Fruit fly (Drosophila melanogaster): Measurements from ENCODE around the gene Ugt307A1.
A peak's percentile ranks its signal among the peaks of the same experiment; 100 is the strongest.

The Ugt307A1 gene

DNA sequence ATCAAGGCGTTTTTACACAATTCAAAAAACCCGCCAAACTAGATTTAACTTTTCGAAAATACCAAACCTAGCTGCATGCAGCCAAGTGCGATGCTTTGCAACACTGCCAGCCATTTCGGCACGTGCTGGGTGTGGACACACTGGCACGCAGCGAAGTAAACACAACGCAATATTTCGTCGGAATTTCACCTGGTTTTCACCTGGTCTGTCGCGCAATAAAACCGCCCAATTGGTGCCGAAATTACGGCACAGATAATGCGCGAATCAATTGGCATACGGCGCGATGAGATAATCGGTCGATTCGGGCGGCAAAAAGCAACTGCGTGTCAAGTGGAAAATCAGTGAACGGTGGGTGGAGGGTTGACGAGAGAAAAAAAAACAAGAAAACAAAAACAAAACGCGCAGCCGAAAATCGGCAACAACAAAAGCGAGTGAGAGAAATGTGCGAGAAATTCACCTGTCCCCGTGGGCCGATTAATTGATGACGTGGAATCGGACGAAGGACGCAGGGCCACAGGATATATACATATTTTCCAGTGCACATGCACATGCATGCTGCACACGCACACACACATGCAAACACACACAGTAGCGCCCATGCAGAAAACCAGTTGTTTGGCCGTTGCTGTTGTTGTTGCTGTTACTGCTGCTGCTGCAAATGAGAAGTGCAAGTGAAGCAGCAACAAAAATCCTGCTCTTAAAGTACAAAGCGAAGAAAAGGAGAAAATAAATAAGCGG, 11.4 kb upstream of the Ugt307A1 start, which contains the start of gene Mnn1 (continued):
- TF ChIP-seq Gug (GFP tag; IDR thresholded peaks at IDR 0.05): no peak
- no peak for TF ChIP-seq h (optimal IDR thresholded peaks at IDR 0.05)
- TF ChIP-seq CG10565 (GFP tag; optimal IDR thresholded peaks at IDR 0.05): no peak
- TF ChIP-seq CG10979 (tag; optimal IDR thresholded peaks at IDR 0.05): peak; percentile 32
- peak; percentile 68 for TF ChIP-seq phol (tag; optimal IDR thresholded peaks at IDR 0.05)
- no peak for TF ChIP-seq CG4707 (GFP tag; optimal IDR thresholded peaks at IDR 0.05)
- peak in 1 of 2 experiments; percentile 42 for TF ChIP-seq bsh (GFP tag; optimal IDR thresholded peaks at IDR 0.05)
- TF ChIP-seq nerfin-1 (tag; optimal IDR thresholded peaks at IDR 0.05): peak; percentile 97
- TF ChIP-seq Awh (GFP tag; IDR thresholded peaks at IDR 0.05): no peak
- 0 out of 2 replicates have a peak, but pooled peaks have one; percentile 11 for TF ChIP-seq HLH3B (GFP tag; IDR thresholded peaks at IDR 0.05)
- no peak for TF ChIP-seq CG6854 (GFP tag; optimal IDR thresholded peaks at IDR 0.05)
- peak; percentile 95 for TF ChIP-seq cwo (GFP tag; optimal IDR thresholded peaks at IDR 0.05)
- no peak for TF ChIP-seq Rx (GFP tag; IDR thresholded peaks at IDR 0.05)
- TF ChIP-seq aop (GFP tag; IDR thresholded peaks at IDR 0.05): no peak
- TF ChIP-seq CG17359 (tag; optimal IDR thresholded peaks at IDR 0.05): peak; percentile 11
- TF ChIP-seq Fer2 (tag; optimal IDR thresholded peaks at IDR 0.05): no peak
- peak; percentile 43 for TF ChIP-seq Antp (GFP tag; optimal IDR thresholded peaks at IDR 0.05)
- peak; percentile 21; the same call in 2 of the 3 replicates for TF ChIP-seq CG16813 (GFP tag; IDR thresholded peaks at IDR 0.05; ENCODE audit: partially characterized antibody)
- TF ChIP-seq ab (GFP tag; optimal IDR thresholded peaks at IDR 0.05): no peak
- TF ChIP-seq cato (GFP tag; optimal IDR thresholded peaks at IDR 0.05; ENCODE audit: borderline replicate concordance): no peak
- no peak for TF ChIP-seq Neu2 (GFP tag; optimal IDR thresholded peaks at IDR 0.05; ENCODE audit: borderline replicate concordance)
- TF ChIP-seq inv (GFP tag; IDR thresholded peaks at IDR 0.05; ENCODE audit: partially characterized antibody): no peak
- no peak for TF ChIP-seq CG30020 (tag; optimal IDR thresholded peaks at IDR 0.05)
- no peak for TF ChIP-seq CG1529 (GFP tag; optimal IDR thresholded peaks at IDR 0.05)
- no peak for TF ChIP-seq H2.0 (GFP tag; IDR thresholded peaks at IDR 0.05)
- peak; percentile 75 for TF ChIP-seq CG42726 (GFP tag; IDR thresholded peaks at IDR 0.05; ENCODE audit: partially characterized antibody)
- peak; percentile 77 for TF ChIP-seq cg (GFP tag; optimal IDR thresholded peaks at IDR 0.05)
- peak; percentile 96 for TF ChIP-seq Med (GFP tag)
- peak; percentile 24 for TF ChIP-seq CG13424 (tag; optimal IDR thresholded peaks at IDR 0.05)
- TF ChIP-seq CG10959 (GFP tag; IDR thresholded peaks at IDR 0.05): no peak
- peak; percentile 65 for TF ChIP-seq CG34376 (GFP tag; optimal IDR thresholded peaks at IDR 0.05)
- TF ChIP-seq br (optimal IDR thresholded peaks at IDR 0.05): no peak
- no peak for TF ChIP-seq CG16815 (GFP tag; optimal IDR thresholded peaks at IDR 0.05)
- no peak for TF ChIP-seq Asciz (GFP tag; optimal IDR thresholded peaks at IDR 0.05)
- no peak for TF ChIP-seq CG10321 (GFP tag; IDR thresholded peaks at IDR 0.05)
- TF ChIP-seq NK7.1 (GFP tag; optimal IDR thresholded peaks at IDR 0.05): no peak
- no peak for TF ChIP-seq Sry-β (GFP tag; optimal IDR thresholded peaks at IDR 0.05)
- TF ChIP-seq Ptx1 (GFP tag; IDR thresholded peaks at IDR 0.05): no peak
- peak; percentile 47; the same call in 1 of the 2 replicates for TF ChIP-seq MBD-R2 (GFP tag; IDR thresholded peaks at IDR 0.05)
- TF ChIP-seq zfh2 (GFP tag; optimal IDR thresholded peaks at IDR 0.05): peak; percentile 63
- peak in 1 of 2 experiments; percentile 63 for TF ChIP-seq Hr51 (GFP tag; optimal IDR thresholded peaks at IDR 0.05)
- no peak for TF ChIP-seq Lpt (GFP tag; optimal IDR thresholded peaks at IDR 0.05)
- no peak for TF ChIP-seq dysf (GFP tag; IDR thresholded peaks at IDR 0.05)
- no peak for TF ChIP-seq bowl (GFP tag; IDR thresholded peaks at IDR 0.05)
- no peak for TF ChIP-seq al (GFP tag; IDR thresholded peaks at IDR 0.05)
- no peak for TF ChIP-seq CG6813 (GFP tag; optimal IDR thresholded peaks at IDR 0.05)
- no peak for TF ChIP-seq CG12744 (GFP tag; optimal IDR thresholded peaks at IDR 0.05)
- peak; percentile 51 for TF ChIP-seq bab2 (GFP tag; optimal IDR thresholded peaks at IDR 0.05)
- peak; percentile 51 for TF ChIP-seq tx (GFP tag; optimal IDR thresholded peaks at IDR 0.05)
- no peak for TF ChIP-seq CG1602 (GFP tag; optimal IDR thresholded peaks at IDR 0.05)
